Worm (Caenorhabditis elegans) whole organism, L4 larva: ENCODE results near the gene col-154.

Experiments used
- hlh-30 ChIP-seq: sonication (generic microtip); optimal IDR thresholded peaks from 2 replicates; lab custom pipeline; 2017; ENCODE audit warnings: antibody characterized with exemption, mild to moderate bottlenecking, missing genetic modification characterization, missing compliant biosample characterization; ENCODE audit not compliant: insufficient read depth
- lin-15B ChIP-seq: fragments of 150-350 bp; sonication (generic microtip); optimal IDR thresholded peaks from 3 replicates; lab custom pipeline; 2014; ENCODE audit warnings: missing biosample characterization, missing genetic modification characterization
- snpc-4 ChIP-seq: fragments of 150-350 bp; optimal IDR thresholded peaks from 2 replicates; lab custom pipeline; 2014; ENCODE audit warnings: missing biosample characterization, missing genetic modification characterization

ce11 chrV:11383032-11383431 is 2.1 kb upstream of the col-154 start, which contains the start of gene F55C10.5:
- TF ChIP-seq lin-15B (tag; lab: Kevin White, UChicago) (no peak), snpc-4 (no peak), hlh-30 (no peak)
